Worm (Caenorhabditis elegans) whole organism, late embryonic: ENCODE measurements around the gene myo-2.

Experiments
- ceh-45 ChIP-seq: fragments of 200-800 bp; sonication (Bioruptor generic); IDR thresholded peaks from 2 replicates; pipeline ENCODE4 v1.3.6; 2022; ENCODE audit warnings: missing genetic modification reagents, missing genetic modification characterization, missing compliant biosample characterization
- eyg-1 ChIP-seq: sonication (generic microtip); optimal IDR thresholded peaks from 2 replicates; lab custom pipeline; 2016; ENCODE audit warnings: missing genotype, missing genetic modification characterization, missing compliant biosample characterization
- pha-2 ChIP-seq: sonication (generic microtip); optimal IDR thresholded peaks from 2 replicates; lab custom pipeline; 2017; ENCODE audit warnings: mild to moderate bottlenecking, missing genetic modification characterization, missing compliant biosample characterization
- pha-4 ChIP-seq: fragments of 150-350 bp; optimal IDR thresholded peaks from 2 replicates; lab custom pipeline; 2018; ENCODE audit warnings: missing biosample characterization, missing genetic modification reagents, missing genetic modification characterization
- unc-3 ChIP-seq, 2 experiments: fragments of 200-800 bp in 1 of 2; sonication (Bioruptor generic) in 1 of 2; sonication (generic microtip) in 1 of 2; conservative IDR thresholded peaks in 1 of 2; optimal IDR thresholded peaks in 1 of 2; 2 replicates each; pipeline versions ENCODE4 v1.3.6 to Lab custom; 2016 to 2022; ENCODE audit warnings: missing compliant biosample characterization in 2 of 2, missing genetic modification characterization in 2 of 2, missing genetic modification reagents in 1 of 2

- TF ChIP-seq unc-3 (GFP tag; conservative IDR thresholded peaks at IDR 0.05; lab: Robert Waterston, UW) (no peak), unc-3 (tag; optimal IDR thresholded peaks at IDR 0.05; lab: Kevin White, UChicago) (no peak), pha-2 (tag; lab: Kevin White, UChicago) (no peak), pha-4 (tag; lab: Kevin White, UChicago) (no peak), ceh-45 (no peak), eyg-1 (tag; lab: Kevin White, UChicago) (no peak)
These were observed 11.2 kb downstream of the myo-2 start for ce11 chrX:12479027-12479426.
